Fruit fly (Drosophila melanogaster) whole organism, larva: Measurements from ENCODE around the gene CG9231.

Source experiments
- noc ChIP-seq: fragments of 200-800 bp; sonication (Bioruptor generic); optimal IDR thresholded peaks from 3 replicates; lab custom pipeline; 2019; ENCODE audit warnings: missing biosample characterization, mild to moderate bottlenecking, missing genetic modification characterization, moderate library complexity

Gene CG9231

DNA sequence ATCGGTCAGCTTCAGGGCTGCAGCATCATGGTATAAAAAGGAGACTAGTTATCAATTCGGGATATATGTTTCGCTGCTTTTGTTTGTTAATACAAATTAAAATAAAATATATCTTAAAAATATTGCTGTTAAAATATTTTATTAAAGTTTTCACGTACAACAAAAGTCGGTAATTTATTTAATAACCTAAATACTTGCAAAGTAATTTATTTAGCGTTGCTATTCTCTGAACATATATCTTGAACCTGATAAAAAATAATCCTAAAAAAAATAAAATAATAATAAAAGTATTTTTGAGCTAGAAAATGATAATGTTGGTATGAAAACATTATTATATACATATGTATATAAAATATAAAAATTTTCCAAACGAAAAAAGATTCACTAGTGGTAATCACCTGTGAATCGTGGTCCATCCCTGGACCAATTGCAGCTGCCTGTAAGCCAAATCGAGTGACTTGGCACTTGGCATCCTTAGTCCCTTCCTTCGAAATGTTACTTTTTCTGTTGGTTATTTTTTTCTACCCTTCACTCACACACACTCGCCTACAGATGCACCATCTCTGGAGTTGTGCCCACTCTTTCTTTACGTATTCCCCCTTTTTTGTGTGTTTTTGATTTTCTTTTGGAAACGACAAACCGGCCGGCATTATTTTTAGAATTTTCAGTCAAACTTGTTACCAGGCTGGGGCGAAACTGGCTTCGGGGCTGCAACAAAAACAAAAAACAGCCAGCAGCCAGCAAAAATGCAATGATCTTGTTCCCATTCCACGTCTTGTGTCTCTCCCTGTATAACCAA, 28.4 kb downstream of the CG9231 start:
- no peak for TF ChIP-seq noc (tag; lab: Kevin White, UChicago)

DNA sequence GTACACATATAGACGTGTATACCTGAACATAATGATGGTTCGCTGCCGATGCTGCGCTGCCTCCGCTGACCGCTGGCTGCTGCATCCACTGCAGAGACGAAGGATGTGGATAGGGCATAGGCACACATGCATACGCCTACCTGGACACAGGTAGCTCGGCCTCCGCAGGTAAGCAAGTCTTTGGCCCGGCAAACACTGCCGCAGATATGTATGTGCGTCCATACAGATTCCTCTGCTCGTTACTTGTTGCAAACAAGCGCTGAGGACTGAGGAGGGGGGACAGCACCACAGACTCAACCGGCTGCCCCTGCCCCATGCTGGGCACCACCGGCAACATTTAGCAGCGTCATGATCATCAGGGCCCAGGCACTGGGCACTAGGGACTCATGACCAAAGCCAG, 29.1 kb downstream of the CG9231 start:
- no peak for TF ChIP-seq noc (tag; lab: Kevin White, UChicago)

DNA sequence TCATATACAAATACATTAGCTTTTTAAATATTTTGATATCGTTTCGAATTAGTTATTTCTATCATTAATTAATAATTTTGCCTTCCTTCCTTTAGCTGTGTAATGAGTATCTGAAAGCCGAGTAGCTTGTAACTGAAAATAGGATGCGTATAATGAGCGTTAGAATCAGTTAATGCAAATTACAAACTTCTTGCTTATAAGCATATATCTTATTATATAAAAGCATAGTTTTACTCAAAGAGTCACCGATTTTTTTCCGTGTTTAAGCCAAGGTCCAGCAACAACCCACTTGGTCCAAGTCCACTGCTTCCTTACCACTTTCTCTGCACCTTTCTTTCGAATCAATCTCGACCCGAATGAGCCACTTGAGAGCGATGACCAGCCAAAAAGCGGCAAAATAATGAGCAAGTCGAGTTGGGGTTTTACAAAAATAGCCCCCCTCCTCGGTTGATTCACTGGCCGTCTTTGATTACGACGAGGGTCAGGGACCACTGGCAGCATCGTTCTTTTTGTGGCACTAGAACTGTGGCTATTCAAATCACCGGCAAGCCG, 29.8 kb downstream of the CG9231 start:
- no peak for TF ChIP-seq noc (tag; lab: Kevin White, UChicago)

DNA sequence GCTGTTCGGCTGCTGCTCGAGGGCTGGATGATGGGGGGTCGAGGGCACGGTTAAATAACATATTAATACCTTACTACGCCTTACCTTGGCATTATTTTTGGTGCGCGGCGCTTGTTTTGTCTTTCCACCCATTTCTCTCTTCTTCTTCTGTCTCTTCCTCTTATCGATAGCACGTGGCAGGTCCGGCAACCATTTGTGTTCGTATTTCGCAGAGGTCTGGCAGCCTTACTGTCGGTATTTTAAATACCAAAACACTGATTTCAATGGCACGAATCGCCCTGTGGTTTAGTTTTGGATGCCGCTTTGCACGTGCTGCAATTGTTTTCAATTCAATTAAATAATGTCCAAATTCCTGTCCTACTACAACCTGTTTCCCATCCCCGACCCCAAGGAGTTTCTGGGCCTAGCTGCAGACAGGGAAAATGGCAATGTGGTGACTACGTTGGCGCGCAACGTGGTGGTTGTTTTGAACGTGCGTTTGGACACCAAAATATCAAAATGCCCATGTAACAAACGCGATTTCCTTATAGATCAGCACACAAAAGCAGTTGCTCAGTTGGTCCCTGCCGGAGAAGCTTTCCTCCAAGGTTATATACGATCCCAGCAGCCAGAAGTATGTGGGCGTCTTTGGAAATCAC, 33.5 kb downstream of the CG9231 start, which contains the start of the genes Ltn1 and CG9300:
Gene Ltn1 (minus strand): TSS at position 155 of the 638 bp plus-strand sequence.
Gene CG9300 (plus strand): TSS at position 285 of the 638 bp plus-strand sequence.
- TF ChIP-seq noc (tag; lab: Kevin White, UChicago), result no peak

DNA sequence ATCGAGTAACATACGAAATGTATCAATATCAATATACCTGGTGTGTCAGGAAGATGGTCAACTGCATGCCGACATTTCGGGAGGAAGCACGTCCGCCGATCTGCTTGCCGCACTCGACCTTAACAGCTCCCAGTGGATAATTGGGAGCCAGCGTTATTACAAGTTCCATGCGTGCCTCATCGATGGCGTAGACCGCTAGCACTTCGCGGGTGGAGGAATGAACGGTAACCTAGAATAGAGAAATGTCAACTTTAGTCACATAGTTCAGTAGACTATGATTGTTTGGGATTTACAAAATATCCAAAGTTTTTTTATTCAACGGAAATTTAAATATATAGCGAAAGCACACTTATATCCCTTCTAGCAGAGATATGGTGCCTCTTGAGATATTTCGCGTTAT, 41.0 kb downstream of the CG9231 start, which contains the start of the genes CG46435 and Rcd7:
Gene CG46435 (plus strand): TSS at position 301 of the 400 bp plus-strand sequence.
Gene Rcd7 (plus strand): TSS at position 301 of the 400 bp plus-strand sequence.
- TF ChIP-seq noc (tag; lab: Kevin White, UChicago), result no peak

DNA sequence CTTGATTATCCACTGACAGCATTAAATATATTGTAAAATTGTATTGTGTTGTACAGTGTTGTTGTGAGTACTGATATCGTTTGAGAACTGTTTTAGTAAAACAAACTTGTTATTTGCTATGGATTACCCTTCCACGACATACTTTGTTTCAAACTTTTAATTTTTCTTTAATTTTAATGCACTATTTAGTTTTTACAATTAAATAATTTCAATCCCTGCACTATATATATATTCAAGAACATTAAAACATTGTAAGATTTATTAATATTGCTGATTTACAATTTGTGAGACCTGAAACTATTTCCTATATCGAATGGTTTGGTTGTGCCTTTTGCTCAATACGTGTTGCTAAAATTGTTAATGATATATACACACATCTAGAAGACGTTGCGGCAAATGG, 41.7 kb downstream of the CG9231 start, which contains the start of the genes CG46434 and Dred:
Gene CG46434 (minus strand): TSS at position 101 of the 400 bp plus-strand sequence.
Gene Dred (minus strand): TSS at position 101 of the 400 bp plus-strand sequence.
- TF ChIP-seq noc (tag; lab: Kevin White, UChicago), result no peak
